Fruit fly (Drosophila melanogaster): ENCODE data around the gene dnc.

DNA sequence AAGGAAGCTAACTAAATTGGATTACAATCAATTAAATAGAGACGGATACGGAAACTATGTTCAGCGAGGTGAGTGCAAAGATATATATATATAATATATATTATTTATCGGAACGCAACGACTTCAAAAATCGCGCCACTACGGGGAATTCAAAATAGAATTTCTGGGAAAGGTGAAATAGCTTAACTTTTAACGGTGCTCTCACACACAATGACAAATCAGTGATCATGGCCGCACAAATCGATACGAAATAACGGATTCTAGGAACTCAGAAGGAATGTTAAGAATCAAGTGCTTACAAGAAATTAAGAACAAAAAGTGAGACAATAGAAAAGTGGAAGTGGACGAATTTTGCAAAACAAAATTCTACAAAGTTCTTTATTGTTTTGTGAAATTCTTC, 197.4 kb downstream of the dnc start:
- TF ChIP-seq kay (GFP tag; ENCODE audit: borderline replicate concordance) (no peak), CG33017 (tag; optimal IDR thresholded peaks at IDR 0.05) (no peak), tj (GFP tag; optimal IDR thresholded peaks at IDR 0.05) (no peak), CG1620 (GFP tag; optimal IDR thresholded peaks at IDR 0.05) (no peak), CG7101 (tag; optimal IDR thresholded peaks at IDR 0.05) (no peak)

Measured in whole organism, adult.